Fruit fly (Drosophila melanogaster) whole organism, embryonic: ENCODE data around the gene CG10834.

ENCODE experiments used
- CG10274 ChIP-seq: fragments of 200-800 bp; sonication (Bioruptor generic); optimal IDR thresholded peaks from 3 replicates; lab custom pipeline; 2017; ENCODE audit warnings: missing biosample characterization, mild to moderate bottlenecking, missing genetic modification characterization
- CG10431 ChIP-seq: fragments of 200-800 bp; sonication (Bioruptor generic); optimal IDR thresholded peaks from 3 replicates; lab custom pipeline; 2018; ENCODE audit warnings: missing biosample characterization, mild to moderate bottlenecking, missing genetic modification characterization
- CG10654 ChIP-seq: fragments of 200-800 bp; sonication (Bioruptor generic); optimal IDR thresholded peaks from 2 replicates; lab custom pipeline; 2016; ENCODE audit warnings: missing biosample characterization, missing genetic modification characterization
- CG11504 ChIP-seq: fragments of 200-800 bp; sonication (Bioruptor generic); optimal IDR thresholded peaks from 3 replicates; lab custom pipeline; 2019; ENCODE audit warnings: missing biosample characterization, mild to moderate bottlenecking, missing genetic modification characterization, moderate library complexity
- CG11723 ChIP-seq: fragments of 200-800 bp; sonication (Bioruptor generic); optimal IDR thresholded peaks from 2 replicates; lab custom pipeline; 2017; ENCODE audit warnings: missing biosample characterization, mild to moderate bottlenecking, missing genetic modification characterization
- CG13424 ChIP-seq: fragments of 200-800 bp; sonication (Bioruptor generic); optimal IDR thresholded peaks from 2 replicates; lab custom pipeline; 2019; ENCODE audit warnings: missing biosample characterization, mild to moderate bottlenecking, missing genetic modification characterization, moderate library complexity
- CG13624 ChIP-seq: fragments of 200-800 bp; sonication (Bioruptor generic); optimal IDR thresholded peaks from 2 replicates; lab custom pipeline; 2016; ENCODE audit warnings: missing biosample characterization, missing genetic modification characterization
- CG15073 ChIP-seq: fragments of 200-800 bp; sonication (Bioruptor generic); optimal IDR thresholded peaks from 2 replicates; lab custom pipeline; 2016; ENCODE audit warnings: missing biosample characterization, missing genetic modification characterization
- CG1602 ChIP-seq: fragments of 200-800 bp; sonication (Bioruptor generic); optimal IDR thresholded peaks from 3 replicates; lab custom pipeline; 2016; ENCODE audit warnings: missing biosample characterization, missing genetic modification characterization
- CG17829 ChIP-seq: fragments of 200-800 bp; optimal IDR thresholded peaks from 2 replicates; lab custom pipeline; 2019; ENCODE audit warnings: missing biosample characterization, mild to moderate bottlenecking, missing genetic modification characterization, moderate library complexity
- CG17912 ChIP-seq: fragments of 200-800 bp; sonication (Bioruptor generic); optimal IDR thresholded peaks from 2 replicates; lab custom pipeline; 2018; ENCODE audit warnings: missing biosample characterization, mild to moderate bottlenecking, missing genetic modification characterization
- CG18011 ChIP-seq: fragments of 200-800 bp; sonication (Bioruptor generic); optimal IDR thresholded peaks from 2 replicates; lab custom pipeline; 2017; ENCODE audit warnings: missing biosample characterization, missing genetic modification characterization, mild to moderate bottlenecking, moderate library complexity, missing genotype
- CG18262 ChIP-seq: fragments of 200-800 bp; optimal IDR thresholded peaks from 3 replicates; lab custom pipeline; 2019; ENCODE audit warnings: missing biosample characterization, mild to moderate bottlenecking, missing genetic modification characterization, moderate library complexity
- CG30403 ChIP-seq: fragments of 200-800 bp; sonication (Bioruptor generic); optimal IDR thresholded peaks from 3 replicates; lab custom pipeline; 2016; ENCODE audit warnings: missing biosample characterization, missing genetic modification characterization
- CG31388 ChIP-seq: fragments of 200-800 bp; sonication (Bioruptor generic); optimal IDR thresholded peaks from 2 replicates; lab custom pipeline; 2016; ENCODE audit warnings: missing biosample characterization, missing genetic modification characterization
- CG3163 ChIP-seq: fragments of 200-800 bp; sonication (Bioruptor generic); optimal IDR thresholded peaks from 3 replicates; lab custom pipeline; 2016; ENCODE audit warnings: missing biosample characterization, missing genetic modification characterization
- CG34422 ChIP-seq: fragments of 200-800 bp; sonication (Bioruptor generic); IDR thresholded peaks from 3 replicates; pipeline ENCODE4 v1.3.6; 2022; ENCODE audit warnings: missing biosample characterization, missing genetic modification characterization
- CG3995 ChIP-seq: fragments of 200-800 bp; sonication (Bioruptor generic); optimal IDR thresholded peaks from 3 replicates; lab custom pipeline; 2016; ENCODE audit warnings: missing biosample characterization, missing genetic modification characterization
- CG4404 ChIP-seq: fragments of 200-800 bp; sonication (Bioruptor generic); IDR thresholded peaks from 2 replicates; pipeline ENCODE4 v1.3.6; 2022; ENCODE audit warnings: missing biosample characterization, missing genetic modification characterization
- CG5180 ChIP-seq: fragments of 200-800 bp; sonication (Bioruptor generic); optimal IDR thresholded peaks from 3 replicates; lab custom pipeline; 2017; ENCODE audit warnings: missing biosample characterization, missing genetic modification characterization, mild to moderate bottlenecking, moderate library complexity, missing genetic modification reagents
- CG5953 ChIP-seq: fragments of 200-800 bp; sonication (Bioruptor generic); IDR thresholded peaks from 2 replicates; pipeline ENCODE4 v1.3.6; 2022; ENCODE audit warnings: missing biosample characterization, missing genetic modification characterization
- CG8281 ChIP-seq: fragments of 200-800 bp; sonication (Bioruptor generic); optimal IDR thresholded peaks from 2 replicates; lab custom pipeline; 2018; ENCODE audit warnings: missing biosample characterization, mild to moderate bottlenecking, missing genetic modification characterization, moderate library complexity
- CG8290 ChIP-seq, 3 experiments: fragments of 200-800 bp; sonication (Bioruptor generic); optimal IDR thresholded peaks; 2 replicates each; lab custom pipeline; 2016 to 2019; ENCODE audit warnings: missing biosample characterization in 3 of 3, missing genetic modification characterization in 3 of 3, mild to moderate bottlenecking in 2 of 3, moderate library complexity in 1 of 3
- CG9437 ChIP-seq: fragments of 200-800 bp; sonication (Bioruptor generic); optimal IDR thresholded peaks from 2 replicates; lab custom pipeline; 2018; ENCODE audit warnings: missing biosample characterization, mild to moderate bottlenecking, missing genetic modification characterization
- D ChIP-seq, 2 experiments: fragments of 200-800 bp in 1 of 2; fragments of >200 bp in 1 of 2; sonication (Bioruptor generic) in 1 of 2; optimal IDR thresholded peaks; 2 replicates in 1 of 2; 3 replicates in 1 of 2; lab custom pipeline; 2017; ENCODE audit warnings: mild to moderate bottlenecking in 1 of 2, missing biosample characterization in 1 of 2, missing genetic modification characterization in 1 of 2, missing genetic modification reagents in 1 of 2
- Dad ChIP-seq: fragments of 200-800 bp; sonication (Bioruptor generic); optimal IDR thresholded peaks from 3 replicates; lab custom pipeline; 2016; ENCODE audit warnings: missing biosample characterization, missing genetic modification characterization
- HLH3B ChIP-seq: fragments of 200-800 bp; sonication (Bioruptor generic); IDR thresholded peaks from 2 replicates; pipeline ENCODE4 v1.3.6; 2022; ENCODE audit warnings: missing biosample characterization, missing genetic modification characterization
- Hr3 ChIP-seq: fragments of 200-800 bp; sonication (Bioruptor generic); optimal IDR thresholded peaks from 3 replicates; lab custom pipeline; 2016; ENCODE audit warnings: missing biosample characterization, missing genetic modification characterization
- Hr78 ChIP-seq, 2 experiments: fragments of 200-800 bp in 1 of 2; fragments of >200 bp in 1 of 2; sonication (Bioruptor generic) in 1 of 2; optimal IDR thresholded peaks; 2 replicates each; lab custom pipeline; 2017 to 2019; ENCODE audit warnings: missing biosample characterization in 2 of 2, missing genetic modification characterization in 2 of 2, mild to moderate bottlenecking in 1 of 2, moderate library complexity in 1 of 2
- Hsf ChIP-seq: fragments of 200-800 bp; sonication (Bioruptor generic); optimal IDR thresholded peaks from 3 replicates; lab custom pipeline; 2016; ENCODE audit warnings: missing biosample characterization, missing genetic modification characterization
- Jarid2 ChIP-seq: fragments of 200-800 bp; sonication (Bioruptor generic); optimal IDR thresholded peaks from 3 replicates; lab custom pipeline; 2017; ENCODE audit warnings: mild to moderate bottlenecking, missing biosample characterization, missing genetic modification reagents, missing genetic modification characterization
- Pdp1 ChIP-seq, 2 experiments: fragments of 200-800 bp; sonication (Bioruptor generic); optimal IDR thresholded peaks; 3 replicates each; lab custom pipeline; 2016; ENCODE audit warnings: missing biosample characterization in 2 of 2, missing genetic modification characterization in 2 of 2, mild to moderate bottlenecking in 1 of 2, moderate library complexity in 1 of 2
- Sox100B ChIP-seq: fragments of 200-800 bp; sonication (Bioruptor generic); optimal IDR thresholded peaks from 3 replicates; lab custom pipeline; 2018; ENCODE audit warnings: missing biosample characterization, mild to moderate bottlenecking, missing genetic modification characterization
- Usf ChIP-seq: fragments of 200-800 bp; sonication (Bioruptor generic); optimal IDR thresholded peaks from 2 replicates; lab custom pipeline; 2017; ENCODE audit warnings: missing genotype, missing biosample characterization, missing genetic modification characterization
- ase ChIP-seq: fragments of 200-800 bp; sonication (Bioruptor generic); IDR thresholded peaks from 3 replicates; pipeline ENCODE4 v1.3.6; 2022; ENCODE audit warnings: missing biosample characterization, missing genetic modification characterization
- bsh ChIP-seq, 2 experiments: fragments of 200-800 bp; sonication (Bioruptor generic); optimal IDR thresholded peaks; 2 replicates each; lab custom pipeline; 2017 to 2018; ENCODE audit warnings: mild to moderate bottlenecking in 2 of 2, missing biosample characterization in 2 of 2, missing genetic modification characterization in 2 of 2, moderate library complexity in 1 of 2
- btn ChIP-seq: fragments of 200-800 bp; sonication (Bioruptor generic); optimal IDR thresholded peaks from 2 replicates; lab custom pipeline; 2016; ENCODE audit warnings: missing biosample characterization, missing genetic modification characterization
- chinmo ChIP-seq: fragments of 200-800 bp; sonication (Bioruptor generic); IDR thresholded peaks from 4 replicates; pipeline ENCODE4 v1.3.6; 2022; ENCODE audit warnings: missing biosample characterization, missing genetic modification characterization; ENCODE audit not compliant: partially characterized antibody
- danr ChIP-seq: fragments of 200-800 bp; sonication (Bioruptor generic); IDR thresholded peaks from 2 replicates; pipeline ENCODE4 v1.3.6; 2022; ENCODE audit warnings: missing biosample characterization, missing genetic modification characterization
- ems ChIP-seq: fragments of 200-800 bp; sonication (Bioruptor generic); optimal IDR thresholded peaks from 3 replicates; lab custom pipeline; 2016; ENCODE audit warnings: missing biosample characterization, missing genetic modification characterization
- eyg ChIP-seq: fragments of 200-800 bp; sonication (Bioruptor generic); optimal IDR thresholded peaks from 3 replicates; lab custom pipeline; 2016; ENCODE audit warnings: missing biosample characterization, missing genetic modification characterization
- gro ChIP-seq: fragments of 200-800 bp; sonication (Bioruptor generic); optimal IDR thresholded peaks from 2 replicates; lab custom pipeline; 2016; ENCODE audit warnings: missing biosample characterization, missing genetic modification characterization
- nau ChIP-seq: fragments of 200-800 bp; sonication (Bioruptor generic); optimal IDR thresholded peaks from 3 replicates; lab custom pipeline; 2017; ENCODE audit warnings: missing biosample characterization, mild to moderate bottlenecking, missing genetic modification characterization, missing genetic modification reagents
- nerfin-1 ChIP-seq: fragments of 200-800 bp; sonication (Bioruptor generic); optimal IDR thresholded peaks from 3 replicates; lab custom pipeline; 2019; ENCODE audit warnings: missing biosample characterization, mild to moderate bottlenecking, missing genetic modification characterization, moderate library complexity
- org-1 ChIP-seq: fragments of 200-800 bp; sonication (Bioruptor generic); optimal IDR thresholded peaks from 2 replicates; lab custom pipeline; 2017; ENCODE audit warnings: missing biosample characterization, missing genetic modification characterization
- sens-2 ChIP-seq: fragments of 200-800 bp; sonication (Bioruptor generic); IDR thresholded peaks from 2 replicates; pipeline ENCODE4 v1.3.6; 2022; ENCODE audit warnings: missing biosample characterization, missing genetic modification characterization
- sisA ChIP-seq: fragments of 200-800 bp; sonication (Bioruptor generic); IDR thresholded peaks from 2 replicates; pipeline ENCODE4 v1.3.6; 2022; ENCODE audit warnings: missing biosample characterization, missing genetic modification characterization
- sna ChIP-seq: fragments of 200-800 bp; sonication (Bioruptor generic); IDR thresholded peaks from 2 replicates; pipeline ENCODE4 v1.3.6; 2022; ENCODE audit warnings: missing biosample characterization, missing genetic modification characterization; ENCODE audit not compliant: partially characterized antibody
- usp ChIP-seq: fragments of >200 bp; optimal IDR thresholded peaks from 2 replicates; lab custom pipeline; 2017; ENCODE audit warnings: missing biosample characterization, missing genetic modification characterization
- zfh2 ChIP-seq: fragments of 200-800 bp; sonication (Bioruptor generic); optimal IDR thresholded peaks from 2 replicates; lab custom pipeline; 2016; ENCODE audit warnings: missing biosample characterization, missing genetic modification characterization

CG10834 gene

dm6 chr2L:22144127-22144526 lies 37.0 kb upstream of the CG10834 start (continued):
- TF ChIP-seq Pdp1 (GFP tag; optimal IDR thresholded peaks at IDR 0.05; lab: Kevin White, UChicago) = peak in 1 of 2 experiments; percentile 35
- TF ChIP-seq CG10431 = no peak
- TF ChIP-seq nerfin-1 (tag; lab: Kevin White, UChicago) = peak; percentile 64
- TF ChIP-seq CG18262 (tag; lab: Kevin White, UChicago) = peak; percentile 41
- no peak for TF ChIP-seq CG3995 (GFP tag; lab: Kevin White, UChicago)
- TF ChIP-seq btn (GFP tag; lab: Kevin White, UChicago) = no peak
- TF ChIP-seq CG13424 (tag; lab: Kevin White, UChicago) = no peak
- no peak for TF ChIP-seq CG4404 (GFP tag; lab: Robert Waterston, UW)
- no peak for TF ChIP-seq CG10274 (GFP tag; lab: Kevin White, UChicago)
- TF ChIP-seq CG1602 (GFP tag; lab: Kevin White, UChicago) = no peak
- no peak for TF ChIP-seq eyg (GFP tag; lab: Kevin White, UChicago)
- no peak for TF ChIP-seq CG15073 (GFP tag; lab: Kevin White, UChicago)
- TF ChIP-seq CG9437 (GFP tag; lab: Kevin White, UChicago) = no peak
- no peak for TF ChIP-seq CG17912 (GFP tag; lab: Kevin White, UChicago)
- TF ChIP-seq Hr3 = no peak
- TF ChIP-seq CG31388 (GFP tag; lab: Kevin White, UChicago) = no peak
- TF ChIP-seq CG5953 (GFP tag; lab: Robert Waterston, UW) = peak; percentile 30; the same call in 1 of the 2 replicates
- no peak for TF ChIP-seq CG10654 (GFP tag; lab: Kevin White, UChicago)
- peak; percentile 39 for TF ChIP-seq CG8281 (tag; lab: Kevin White, UChicago)
- TF ChIP-seq Hsf (GFP tag; lab: Kevin White, UChicago) = no peak
- TF ChIP-seq D (optimal IDR thresholded peaks at IDR 0.05; lab: Kevin White, UChicago) = no peak
- peak; percentile 11 for TF ChIP-seq D (GFP tag; optimal IDR thresholded peaks at IDR 0.05; lab: Kevin White, UChicago)
- TF ChIP-seq bsh (GFP tag; optimal IDR thresholded peaks at IDR 0.05; lab: Kevin White, UChicago) = no peak
- no peak for TF ChIP-seq sens-2 (GFP tag; lab: Robert Waterston, UW)
- TF ChIP-seq nau = peak; percentile 54
- TF ChIP-seq CG8290 (GFP tag; optimal IDR thresholded peaks at IDR 0.05; lab: Kevin White, UChicago) = no peak
- no peak for TF ChIP-seq CG8290 (tag; optimal IDR thresholded peaks at IDR 0.05; lab: Kevin White, UChicago)
- TF ChIP-seq ase (GFP tag; lab: Robert Waterston, UW) = no peak
- TF ChIP-seq CG11504 = peak; percentile 29
- no peak for TF ChIP-seq usp (GFP tag; lab: Kevin White, UChicago)
- no peak for TF ChIP-seq HLH3B (GFP tag; lab: Robert Waterston, UW)
- no peak for TF ChIP-seq org-1 (GFP tag; lab: Kevin White, UChicago)
- no peak; the same call in 2 of the 3 replicates for TF ChIP-seq CG34422 (GFP tag; lab: Robert Waterston, UW)
- TF ChIP-seq Dad = no peak
- TF ChIP-seq CG13624 = no peak
- no peak for TF ChIP-seq sisA
- TF ChIP-seq Hr78 (GFP tag; optimal IDR thresholded peaks at IDR 0.05; lab: Kevin White, UChicago) = no peak
- no peak for TF ChIP-seq CG18011 (GFP tag; lab: Kevin White, UChicago)
- no peak for TF ChIP-seq Jarid2 (GFP tag; lab: Kevin White, UChicago)
- no peak for TF ChIP-seq ems
- no peak for TF ChIP-seq gro (GFP tag; lab: Kevin White, UChicago)
- no peak for TF ChIP-seq Usf (GFP tag; lab: Kevin White, UChicago)
- TF ChIP-seq chinmo (GFP tag; lab: Robert Waterston, UW) = 0 out of 4 replicates have a peak, but pooled peaks have one; percentile 32
- 0 out of 2 replicates have a peak, but pooled peaks have one; percentile 10 for TF ChIP-seq danr
- TF ChIP-seq sna (GFP tag; lab: Robert Waterston, UW) = no peak
- peak; percentile 32 for TF ChIP-seq Sox100B (GFP tag; lab: Kevin White, UChicago)
- TF ChIP-seq CG5180 (GFP tag; lab: Kevin White, UChicago) = peak; percentile 51
- no peak for TF ChIP-seq zfh2 (GFP tag; lab: Kevin White, UChicago)
- TF ChIP-seq CG30403 (GFP tag; lab: Kevin White, UChicago) = no peak
- no peak for TF ChIP-seq CG11723 (GFP tag; lab: Kevin White, UChicago)
- peak; percentile 82 for TF ChIP-seq CG3163
- TF ChIP-seq CG17829 (tag; lab: Kevin White, UChicago) = peak; percentile 38
